Fruit fly (Drosophila melanogaster): Measurements from ENCODE around the gene Atac2.

- TF ChIP-seq kay (GFP tag; ENCODE audit: borderline replicate concordance) (no peak), CG7101 (tag; optimal IDR thresholded peaks at IDR 0.05) (no peak), CG11617 (GFP tag; optimal IDR thresholded peaks at IDR 0.05) (no peak), CG14711 (tag; optimal IDR thresholded peaks at IDR 0.05) (no peak), CG1620 (GFP tag; optimal IDR thresholded peaks at IDR 0.05) (no peak), CG33017 (tag; optimal IDR thresholded peaks at IDR 0.05) (no peak), CG7045 (GFP tag; optimal IDR thresholded peaks at IDR 0.05) (no peak), Hr96 (GFP tag; optimal IDR thresholded peaks at IDR 0.05) (no peak), Crg-1 (GFP tag; optimal IDR thresholded peaks at IDR 0.05) (no peak), cnc (optimal IDR thresholded peaks at IDR 0.05) (no peak), toe (GFP tag; optimal IDR thresholded peaks at IDR 0.05) (no peak), CG5204 (GFP tag; optimal IDR thresholded peaks at IDR 0.05) (no peak)
Measured at dm6 chr2L:18629144-18629543, 17.1 kb upstream of the Atac2 start.
